Worm (Caenorhabditis elegans): ENCODE data around the gene Y69E1A.3.

ce11 chrIV:10980628-10981027 lies 28.5 kb downstream of the Y69E1A.3 start:
- TF ChIP-seq mdt-29 (GFP tag; IDR thresholded peaks at IDR 0.05) (no peak), ztf-11 (tag; optimal IDR thresholded peaks at IDR 0.05) (no peak), lin-29 (GFP tag; IDR thresholded peaks at IDR 0.05) (no peak), aly-2 (tag; optimal IDR thresholded peaks at IDR 0.05) (no peak)

All from whole organism, L4 larva.